Fruit fly (Drosophila melanogaster): ENCODE measurements around the gene Ir94c.

Gene Ir94c

DNA sequence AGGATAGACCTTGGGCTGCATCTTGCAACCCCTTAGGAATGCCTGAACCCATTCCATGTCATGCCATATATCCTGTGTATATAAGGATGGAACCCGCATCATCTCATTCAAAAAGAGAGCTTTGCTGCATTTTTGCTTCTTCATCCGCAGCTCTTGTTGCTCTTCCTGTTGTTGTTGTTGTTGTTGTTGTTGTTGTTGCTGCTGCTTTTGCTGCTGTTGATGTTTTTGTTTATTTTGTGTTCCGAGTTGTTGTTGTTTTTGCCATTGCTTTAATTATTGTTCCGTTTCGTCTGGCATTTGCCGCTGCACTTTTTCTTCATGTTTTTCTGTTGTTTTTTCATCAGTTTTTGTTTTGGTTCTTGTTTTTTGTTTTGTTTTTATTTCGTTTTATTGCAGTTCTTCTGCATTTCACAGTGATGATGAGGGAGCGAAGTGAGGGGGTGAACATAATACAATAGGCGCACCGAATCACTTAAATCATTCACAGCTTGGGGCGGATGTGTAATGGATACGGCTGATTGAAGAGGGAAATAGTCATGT is 20.7 kb upstream of the Ir94c start (continued):
- peak; percentile 47 for TF ChIP-seq spab (GFP tag; optimal IDR thresholded peaks at IDR 0.05)

DNA sequence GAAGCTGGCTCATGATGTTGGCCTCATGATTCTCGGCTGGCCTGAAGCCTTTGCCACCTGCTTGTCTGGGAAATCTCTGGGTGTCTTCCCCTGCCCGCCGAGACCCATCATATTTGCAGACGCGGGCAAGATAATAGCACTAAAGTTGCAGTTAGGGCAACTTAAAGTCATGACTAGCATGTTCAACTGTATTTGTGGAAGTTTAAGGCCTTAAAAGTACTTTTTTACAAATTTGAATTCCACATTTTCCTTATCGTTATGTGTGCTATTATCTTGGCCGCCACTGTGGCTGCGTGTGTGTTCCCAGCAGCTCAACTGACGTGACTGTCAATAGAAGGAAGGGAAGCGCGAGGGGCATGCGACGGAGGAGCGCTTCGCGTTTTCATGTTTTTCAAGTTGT is 19.9 kb upstream of the Ir94c start:
- peak; percentile 83 for TF ChIP-seq dac (GFP tag; optimal IDR thresholded peaks at IDR 0.05)
- peak; percentile 90 for TF ChIP-seq Sox14 (GFP tag; optimal IDR thresholded peaks at IDR 0.05)
- TF ChIP-seq achi (GFP tag; optimal IDR thresholded peaks at IDR 0.05): peak; percentile 88
- peak; percentile 90 for TF ChIP-seq spab (GFP tag; optimal IDR thresholded peaks at IDR 0.05)
- TF ChIP-seq OdsH (GFP tag; optimal IDR thresholded peaks at IDR 0.05): peak; percentile 85
- TF ChIP-seq salr (GFP tag; optimal IDR thresholded peaks at IDR 0.05): peak; percentile 81 to 85
- peak; percentile 33 for TF ChIP-seq Blimp-1 (GFP tag; optimal IDR thresholded peaks at IDR 0.05)
- peak; percentile 73 for TF ChIP-seq fd85E (GFP tag; optimal IDR thresholded peaks at IDR 0.05)
- peak; percentile 91 for TF ChIP-seq Ets96B (tag; optimal IDR thresholded peaks at IDR 0.05)
- peak; percentile 73 for TF ChIP-seq esn (GFP tag; optimal IDR thresholded peaks at IDR 0.05)
- TF ChIP-seq fkh (GFP tag; optimal IDR thresholded peaks at IDR 0.05): peak; percentile 16
- peak; percentile 82 for TF ChIP-seq pdm3 (GFP tag; optimal IDR thresholded peaks at IDR 0.05)
- peak; percentile 88 for TF ChIP-seq Gug (GFP tag; IDR thresholded peaks at IDR 0.05)
- TF ChIP-seq Eip93F (GFP tag; optimal IDR thresholded peaks at IDR 0.05): no peak
- TF ChIP-seq Ets21C (GFP tag; optimal IDR thresholded peaks at IDR 0.05): peak; percentile 57
- TF ChIP-seq acj6 (GFP tag; optimal IDR thresholded peaks at IDR 0.05): peak; percentile 84
- TF ChIP-seq vri (GFP tag; optimal IDR thresholded peaks at IDR 0.05): peak; percentile 59
- TF ChIP-seq Eip78C (GFP tag): peak; percentile 96
- peak; percentile 77 for TF ChIP-seq CG34406 (GFP tag; optimal IDR thresholded peaks at IDR 0.05)
- TF ChIP-seq cyc (GFP tag; optimal IDR thresholded peaks at IDR 0.05): peak; percentile 67
- TF ChIP-seq CG6163 (GFP tag; IDR thresholded peaks at IDR 0.05): peak; percentile 95
- TF ChIP-seq ss (GFP tag; optimal IDR thresholded peaks at IDR 0.05): peak; percentile 90 to 96
- TF ChIP-seq Hr39 (GFP tag; optimal IDR thresholded peaks at IDR 0.05): peak; percentile 77
- peak; percentile 91 for TF ChIP-seq CG8119 (GFP tag; IDR thresholded peaks at IDR 0.05)
- TF ChIP-seq Hr38 (GFP tag; optimal IDR thresholded peaks at IDR 0.05): no peak
- peak; percentile 70 for TF ChIP-seq CG31627 (GFP tag; optimal IDR thresholded peaks at IDR 0.05)
- TF ChIP-seq CG4318 (GFP tag; optimal IDR thresholded peaks at IDR 0.05): peak; percentile 79
- TF ChIP-seq Hr4 (GFP tag; optimal IDR thresholded peaks at IDR 0.05): peak; percentile 88
- TF ChIP-seq CG6854 (GFP tag; optimal IDR thresholded peaks at IDR 0.05): peak; percentile 37
- TF ChIP-seq net (GFP tag; optimal IDR thresholded peaks at IDR 0.05): peak; percentile 87
- peak; percentile 93 for TF ChIP-seq eg (GFP tag; IDR thresholded peaks at IDR 0.05)
- TF ChIP-seq Sox102F (GFP tag; optimal IDR thresholded peaks at IDR 0.05): peak; percentile 71
- TF ChIP-seq Sox15 (GFP tag; optimal IDR thresholded peaks at IDR 0.05): peak; percentile 63
- peak; percentile 93 for TF ChIP-seq CG1621 (tag; optimal IDR thresholded peaks at IDR 0.05)
- peak; percentile 92 for TF ChIP-seq CG3919 (GFP tag; optimal IDR thresholded peaks at IDR 0.05)
- TF ChIP-seq CG11762 (GFP tag; optimal IDR thresholded peaks at IDR 0.05; ENCODE audit: insufficient read depth): peak; percentile 96
- peak; percentile 74 for TF ChIP-seq CG8319 (GFP tag; optimal IDR thresholded peaks at IDR 0.05)
- peak; percentile 47 for TF ChIP-seq Smox (GFP tag; optimal IDR thresholded peaks at IDR 0.05)
- peak; percentile 89 for TF ChIP-seq CG6276 (GFP tag; optimal IDR thresholded peaks at IDR 0.05)
- peak; percentile 93 for TF ChIP-seq CG32006 (GFP tag; optimal IDR thresholded peaks at IDR 0.05)
- peak; percentile 78 for TF ChIP-seq CG8632 (GFP tag; optimal IDR thresholded peaks at IDR 0.05)
- peak; percentile 77 for TF ChIP-seq CG16779 (tag; optimal IDR thresholded peaks at IDR 0.05)
- TF ChIP-seq CG10631 (GFP tag; optimal IDR thresholded peaks at IDR 0.05): peak; percentile 86
- TF ChIP-seq Lpt (GFP tag; optimal IDR thresholded peaks at IDR 0.05): peak; percentile 90
- peak; percentile 92 for TF ChIP-seq CG15336 (GFP tag; IDR thresholded peaks at IDR 0.05)
- TF ChIP-seq svp (GFP tag): peak; percentile 88
- TF ChIP-seq dsx (GFP tag; optimal IDR thresholded peaks at IDR 0.05; ENCODE audit: poor library complexity, severe bottlenecking): peak; percentile 85
- TF ChIP-seq Eip75B (GFP tag; optimal IDR thresholded peaks at IDR 0.05): peak; percentile 89
- TF ChIP-seq CG11294 (GFP tag; IDR thresholded peaks at IDR 0.05): peak; percentile 68
- peak; percentile 81 for TF ChIP-seq CG6792 (GFP tag; optimal IDR thresholded peaks at IDR 0.05)
